Worm (Caenorhabditis elegans): ENCODE data around the gene Y47D7A.17.

ce11 chrV:4398884-4399283 is 12.7 kb downstream of the Y47D7A.17 start:
- TF ChIP-seq snpc-4 (GFP tag; optimal IDR thresholded peaks at IDR 0.05): no peak
- TF ChIP-seq snpc-4 (tag; optimal IDR thresholded peaks at IDR 0.05): no peak
- TF ChIP-seq ceh-27 (GFP tag; optimal IDR thresholded peaks at IDR 0.05): no peak
- no peak for TF ChIP-seq ceh-58 (GFP tag; IDR thresholded peaks at IDR 0.05)
- TF ChIP-seq xnd-1 (tag; optimal IDR thresholded peaks at IDR 0.05): no peak
- TF ChIP-seq Y95B8A.8 (GFP tag; IDR thresholded peaks at IDR 0.05): no peak
- no peak for TF ChIP-seq F57A8.1 (GFP tag; optimal IDR thresholded peaks at IDR 0.05)
- TF ChIP-seq die-1 (tag; optimal IDR thresholded peaks at IDR 0.05): no peak
- no peak for TF ChIP-seq lir-1 (GFP tag; conservative IDR thresholded peaks at IDR 0.05)
- no peak for TF ChIP-seq nfya-2 (GFP tag; IDR thresholded peaks at IDR 0.05)
- no peak for TF ChIP-seq dpl-1 (GFP tag; optimal IDR thresholded peaks at IDR 0.05)
- TF ChIP-seq unc-62 (GFP tag; optimal IDR thresholded peaks at IDR 0.05): no peak

Measured in whole organism, young adult.